Fruit fly (Drosophila melanogaster) whole organism: ENCODE measurements around the gene Spg7.

Experiments
- CG8478 ChIP-seq: fragments of >200 bp; optimal IDR thresholded peaks from 2 replicates; lab custom pipeline; 2018; ENCODE audit warnings: inconsistent platforms
- Dll ChIP-seq: fragments of >200 bp; optimal IDR thresholded peaks from 2 replicates; lab custom pipeline; 2017

DNA sequence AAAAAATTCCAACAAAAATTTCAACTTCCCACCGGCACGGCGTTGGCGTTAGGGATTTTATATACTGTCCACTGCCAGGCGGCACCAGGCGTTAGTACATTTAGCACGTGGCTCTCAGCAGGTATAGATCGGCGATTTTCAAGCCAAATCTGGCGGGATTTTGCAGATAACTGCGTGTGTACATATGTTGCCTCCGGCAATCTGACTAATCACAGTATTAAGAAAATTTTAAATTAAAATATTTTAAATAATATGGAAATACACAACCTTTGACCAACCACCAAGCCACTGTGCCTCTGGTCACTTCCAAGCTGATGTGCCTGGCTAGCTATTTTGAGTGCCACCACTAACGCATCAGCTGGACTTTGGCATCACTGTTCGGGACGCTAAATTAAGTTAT is 34.1 kb upstream of the Spg7 start, which contains the start of the genes ttm50 and CG2712:
- no peak for TF ChIP-seq Dll (lab: Kevin White, UChicago)
- TF ChIP-seq CG8478, result no peak
